Fruit fly (Drosophila melanogaster): ENCODE data around the gene CG42847.

CG42847 gene

DNA sequence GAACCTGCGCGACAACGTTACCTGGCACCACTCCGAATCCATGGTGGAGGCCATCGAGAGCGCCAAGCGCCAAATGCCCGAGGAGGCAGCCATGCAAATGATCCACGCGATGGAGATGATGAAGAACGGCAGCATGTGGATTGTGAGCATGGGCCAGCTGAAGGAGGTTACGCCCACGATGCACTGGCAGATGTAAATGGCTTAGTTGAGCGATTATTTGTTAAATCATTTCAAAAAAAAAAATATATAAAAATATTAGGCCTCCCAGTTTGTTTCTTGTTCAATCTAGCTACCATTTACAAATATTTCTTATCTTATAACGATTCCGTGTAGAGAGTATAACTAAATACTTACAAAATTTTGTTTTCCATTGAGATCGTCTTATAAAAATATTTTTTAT lies at the start of gene CG42847:
CG42847 (plus strand) TSS at position 301 of the 400 bp plus-strand sequence.
- no peak for TF ChIP-seq CG14711 (tag; optimal IDR thresholded peaks at IDR 0.05)
- no peak for TF ChIP-seq CG11617 (GFP tag; optimal IDR thresholded peaks at IDR 0.05)
- no peak for TF ChIP-seq cnc (optimal IDR thresholded peaks at IDR 0.05)
- no peak for TF ChIP-seq CG7045 (GFP tag; optimal IDR thresholded peaks at IDR 0.05)
- TF ChIP-seq Crg-1 (GFP tag; optimal IDR thresholded peaks at IDR 0.05) = no peak
- TF ChIP-seq ovo (GFP tag; optimal IDR thresholded peaks at IDR 0.05) = no peak
- no peak for TF ChIP-seq cic (GFP tag; optimal IDR thresholded peaks at IDR 0.05)
- TF ChIP-seq pad (GFP tag; optimal IDR thresholded peaks at IDR 0.05) = no peak
- no peak for TF ChIP-seq kay (GFP tag; ENCODE audit: borderline replicate concordance)
- TF ChIP-seq Mnt (GFP tag; optimal IDR thresholded peaks at IDR 0.05) = no peak
- TF ChIP-seq CG5204 (GFP tag; optimal IDR thresholded peaks at IDR 0.05) = no peak
- TF ChIP-seq Clk (GFP tag; optimal IDR thresholded peaks at IDR 0.05) = no peak
- no peak for TF ChIP-seq CG7101 (tag; optimal IDR thresholded peaks at IDR 0.05)
- no peak for TF ChIP-seq CG1620 (GFP tag; optimal IDR thresholded peaks at IDR 0.05)
- no peak for TF ChIP-seq toe (GFP tag; optimal IDR thresholded peaks at IDR 0.05)
- TF ChIP-seq CG33017 (tag; optimal IDR thresholded peaks at IDR 0.05) = no peak
- TF ChIP-seq CG12768 (GFP tag; optimal IDR thresholded peaks at IDR 0.05) = no peak

DNA sequence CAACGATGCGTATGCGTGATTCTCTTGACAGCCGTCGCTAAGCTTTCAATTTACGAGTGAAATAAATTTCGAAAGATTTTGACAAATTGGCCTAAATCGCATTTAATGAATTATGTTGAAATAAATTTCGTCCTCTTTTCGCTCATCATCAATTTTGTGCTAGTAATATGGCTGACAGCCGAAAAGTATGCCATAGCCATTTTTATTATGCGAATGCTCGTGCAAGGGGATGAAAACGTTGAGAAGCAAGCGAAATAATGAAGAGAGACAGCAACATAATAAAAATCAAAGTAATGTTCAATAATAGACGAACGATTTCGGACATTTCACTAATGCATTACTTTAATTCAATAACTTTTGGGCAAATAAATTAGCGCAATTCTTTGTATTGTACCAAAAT lies 41.4 kb upstream of the CG42847 start:
- peak; percentile 98 for TF ChIP-seq pad (GFP tag; optimal IDR thresholded peaks at IDR 0.05)
- peak; percentile 20 for TF ChIP-seq kay (GFP tag; ENCODE audit: borderline replicate concordance)
- no peak for TF ChIP-seq CG14711 (tag; optimal IDR thresholded peaks at IDR 0.05)

DNA sequence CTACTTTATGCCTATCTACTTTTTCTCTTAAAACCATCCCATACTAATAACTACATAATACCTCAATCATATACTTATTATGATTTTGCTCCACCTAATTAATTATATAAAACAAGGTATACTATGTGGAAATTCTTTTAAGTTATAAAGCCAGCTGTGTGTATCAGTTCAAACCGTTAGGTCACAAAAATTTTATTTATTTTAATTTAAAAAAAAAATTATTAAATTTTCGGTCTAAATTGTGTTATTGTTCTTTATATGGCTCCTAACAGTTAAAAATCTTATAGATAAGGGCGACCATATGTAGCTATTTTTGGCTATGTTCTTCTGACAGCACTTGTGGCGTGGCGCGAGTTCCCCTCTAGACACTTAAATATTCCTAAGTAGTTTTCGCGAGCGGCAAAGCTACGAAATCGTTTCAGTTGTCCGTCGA lies 40.4 kb upstream of the CG42847 start, which contains the start of gene Aldh:
Aldh (plus strand) TSS at position 150 of the 433 bp plus-strand sequence.
- TF ChIP-seq CG5204 (GFP tag; optimal IDR thresholded peaks at IDR 0.05) = peak; percentile 70
- TF ChIP-seq ovo (GFP tag; optimal IDR thresholded peaks at IDR 0.05) = peak; percentile 40
- TF ChIP-seq CG12768 (GFP tag; optimal IDR thresholded peaks at IDR 0.05) = peak; percentile 82
- peak; percentile 83 for TF ChIP-seq CG7101 (tag; optimal IDR thresholded peaks at IDR 0.05)
- peak; percentile 57 for TF ChIP-seq CG1620 (GFP tag; optimal IDR thresholded peaks at IDR 0.05)
- peak; percentile 77 for TF ChIP-seq kay (GFP tag; ENCODE audit: borderline replicate concordance)
- peak; percentile 60 for TF ChIP-seq Hr96 (GFP tag; optimal IDR thresholded peaks at IDR 0.05)
- TF ChIP-seq toe (GFP tag; optimal IDR thresholded peaks at IDR 0.05) = peak; percentile 72
- TF ChIP-seq pad (GFP tag; optimal IDR thresholded peaks at IDR 0.05) = peak; percentile 93
- peak; percentile 46 for TF ChIP-seq tj (GFP tag; optimal IDR thresholded peaks at IDR 0.05)
- peak; percentile 84 for TF ChIP-seq CG33017 (tag; optimal IDR thresholded peaks at IDR 0.05)
- TF ChIP-seq CG14711 (tag; optimal IDR thresholded peaks at IDR 0.05) = peak; percentile 70
- peak; percentile 82 for TF ChIP-seq CG11617 (GFP tag; optimal IDR thresholded peaks at IDR 0.05)
- TF ChIP-seq CG7045 (GFP tag; optimal IDR thresholded peaks at IDR 0.05) = peak; percentile 87
- peak; percentile 78 for TF ChIP-seq Clk (GFP tag; optimal IDR thresholded peaks at IDR 0.05)
- peak; percentile 31 for TF ChIP-seq Mnt (GFP tag; optimal IDR thresholded peaks at IDR 0.05)
- TF ChIP-seq bab1 (GFP tag; optimal IDR thresholded peaks at IDR 0.05) = peak; percentile 77
- no peak for TF ChIP-seq cnc (optimal IDR thresholded peaks at IDR 0.05)
- peak; percentile 54 for TF ChIP-seq cic (GFP tag; optimal IDR thresholded peaks at IDR 0.05)
- TF ChIP-seq Crg-1 (GFP tag; optimal IDR thresholded peaks at IDR 0.05) = peak; percentile 66

DNA sequence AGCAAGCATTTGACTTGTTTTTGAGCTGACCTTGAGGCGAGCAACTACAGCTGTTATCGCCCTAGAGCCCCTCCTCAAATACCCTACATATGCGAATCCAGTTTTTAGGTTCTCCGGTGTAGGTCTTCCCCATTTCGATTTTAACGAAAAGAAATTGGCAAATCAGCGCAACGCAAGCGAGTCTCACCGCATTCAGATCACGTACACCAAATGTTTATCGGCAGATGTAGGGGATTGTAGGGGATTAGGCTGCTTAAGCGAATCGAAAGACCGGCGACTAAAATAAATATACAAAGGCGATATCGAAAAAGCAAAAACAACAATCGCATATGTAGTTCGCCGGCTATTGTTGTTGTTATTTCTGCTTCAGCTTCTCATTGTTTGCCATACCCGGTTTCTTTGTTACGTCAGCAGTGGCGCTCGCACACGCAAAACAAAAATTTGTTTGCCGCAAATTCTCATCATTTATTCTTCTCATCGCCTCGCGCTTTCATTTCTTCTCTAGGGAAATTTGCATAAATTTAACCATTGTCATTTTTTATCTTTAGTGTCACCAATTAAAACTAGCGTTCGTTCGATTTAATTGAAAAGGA lies 39.6 kb upstream of the CG42847 start:
- peak; percentile 88 for TF ChIP-seq CG33017 (tag; optimal IDR thresholded peaks at IDR 0.05)
- TF ChIP-seq toe (GFP tag; optimal IDR thresholded peaks at IDR 0.05) = no peak
- peak; percentile 85 for TF ChIP-seq tj (GFP tag; optimal IDR thresholded peaks at IDR 0.05)
- TF ChIP-seq CG12768 (GFP tag; optimal IDR thresholded peaks at IDR 0.05) = peak; percentile 73
- TF ChIP-seq cnc (optimal IDR thresholded peaks at IDR 0.05) = no peak
- TF ChIP-seq pad (GFP tag; optimal IDR thresholded peaks at IDR 0.05) = peak; percentile 78
- peak; percentile 61 for TF ChIP-seq Clk (GFP tag; optimal IDR thresholded peaks at IDR 0.05)
- TF ChIP-seq CG7101 (tag; optimal IDR thresholded peaks at IDR 0.05) = peak; percentile 81
- peak; percentile 33 for TF ChIP-seq CG1620 (GFP tag; optimal IDR thresholded peaks at IDR 0.05)
- peak; percentile 10 for TF ChIP-seq cic (GFP tag; optimal IDR thresholded peaks at IDR 0.05)
- TF ChIP-seq CG14711 (tag; optimal IDR thresholded peaks at IDR 0.05) = peak; percentile 84
- peak; percentile 78 for TF ChIP-seq bab1 (GFP tag; optimal IDR thresholded peaks at IDR 0.05)
- TF ChIP-seq ovo (GFP tag; optimal IDR thresholded peaks at IDR 0.05) = no peak
- TF ChIP-seq Hr96 (GFP tag; optimal IDR thresholded peaks at IDR 0.05) = no peak
- peak; percentile 44 for TF ChIP-seq Mnt (GFP tag; optimal IDR thresholded peaks at IDR 0.05)
- peak; percentile 63 for TF ChIP-seq CG7045 (GFP tag; optimal IDR thresholded peaks at IDR 0.05)
- TF ChIP-seq kay (GFP tag; ENCODE audit: borderline replicate concordance) = no peak
- peak; percentile 63 for TF ChIP-seq CG11617 (GFP tag; optimal IDR thresholded peaks at IDR 0.05)
- peak; percentile 14 for TF ChIP-seq CG5204 (GFP tag; optimal IDR thresholded peaks at IDR 0.05)
- peak; percentile 56 for TF ChIP-seq Crg-1 (GFP tag; optimal IDR thresholded peaks at IDR 0.05)

DNA sequence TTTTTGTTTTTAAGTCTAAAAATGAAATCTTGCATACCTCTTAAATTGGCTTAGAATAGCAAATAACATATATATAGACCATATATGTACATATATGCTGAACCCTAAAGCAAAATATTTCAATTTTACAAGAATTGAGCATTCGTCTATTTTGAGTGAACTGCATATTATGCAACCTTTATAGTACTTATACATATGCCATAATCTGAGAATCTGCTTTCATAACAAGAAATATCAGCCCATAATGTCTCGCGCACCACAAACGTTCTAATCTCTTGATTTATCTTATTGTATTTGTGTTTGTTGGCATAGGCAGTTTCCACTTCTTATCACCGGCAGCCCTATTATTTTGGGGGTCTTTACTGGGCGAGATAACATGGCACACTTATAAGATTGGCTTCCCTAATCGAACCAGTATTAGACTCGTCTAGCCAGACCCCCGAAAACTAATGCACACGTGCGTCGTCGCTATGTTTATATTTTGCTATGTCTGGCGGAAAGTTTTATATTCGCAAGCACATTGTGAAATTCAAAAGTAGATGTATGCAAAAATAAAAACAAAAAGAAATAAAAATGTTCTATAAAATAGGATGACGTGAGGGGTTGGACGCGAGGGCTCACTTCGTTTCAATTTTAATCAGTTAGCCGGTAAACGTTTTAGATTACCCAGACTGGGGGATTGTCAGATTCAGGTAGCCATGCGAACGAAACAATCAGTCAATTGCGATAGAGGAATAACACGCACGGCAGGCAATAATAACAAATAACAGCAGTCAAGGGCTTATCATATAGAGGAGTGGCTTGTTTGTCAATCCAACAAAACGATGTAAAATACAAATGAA lies 38.5 kb upstream of the CG42847 start:
- TF ChIP-seq cic (GFP tag; optimal IDR thresholded peaks at IDR 0.05) (peak; percentile 84), tj (GFP tag; optimal IDR thresholded peaks at IDR 0.05) (peak; percentile 55), Mnt (GFP tag; optimal IDR thresholded peaks at IDR 0.05) (peak; percentile 76), kay (GFP tag; ENCODE audit: borderline replicate concordance) (peak; percentile 58), pad (GFP tag; optimal IDR thresholded peaks at IDR 0.05) (no peak), Hr96 (GFP tag; optimal IDR thresholded peaks at IDR 0.05) (no peak), cnc (optimal IDR thresholded peaks at IDR 0.05) (no peak)

Measured in whole organism, adult.